Worm (Caenorhabditis elegans) whole organism, mixed stage, embryonic: ENCODE data around the gene dct-14.

ENCODE experiments used
- M03D4.4 ChIP-seq: sonication (generic microtip); optimal IDR thresholded peaks from 2 replicates; lab custom pipeline; 2017; ENCODE audit warnings: mild to moderate bottlenecking, missing genetic modification characterization, missing compliant biosample characterization
- ceh-43 ChIP-seq: fragments of 200-800 bp; sonication (Bioruptor generic); optimal IDR thresholded peaks from 2 replicates; lab custom pipeline; 2018; ENCODE audit warnings: mild to moderate bottlenecking, missing genetic modification characterization, moderate library complexity, missing compliant biosample characterization
- ces-1 ChIP-seq: fragments of 150-350 bp; optimal IDR thresholded peaks from 2 replicates; lab custom pipeline; 2014; ENCODE audit warnings: missing biosample characterization, missing genetic modification reagents, missing genetic modification characterization
- cnd-1 ChIP-seq: fragments of 200-800 bp; sonication (Bioruptor generic); optimal IDR thresholded peaks from 2 replicates; lab custom pipeline; 2018; ENCODE audit warnings: mild to moderate bottlenecking, missing genetic modification characterization, missing compliant biosample characterization
- drap-1 ChIP-seq: fragments of 200-800 bp; sonication (Bioruptor generic); optimal IDR thresholded peaks from 3 replicates; lab custom pipeline; 2018; ENCODE audit warnings: mild to moderate bottlenecking, missing genetic modification characterization, missing compliant biosample characterization
- ham-2 ChIP-seq: fragments of 200-800 bp; sonication (Bioruptor generic); optimal IDR thresholded peaks from 2 replicates; lab custom pipeline; 2018; ENCODE audit warnings: mild to moderate bottlenecking, missing genetic modification characterization, missing compliant biosample characterization
- hlh-1 ChIP-seq: fragments of 150-350 bp; optimal IDR thresholded peaks from 2 replicates; lab custom pipeline; 2014; ENCODE audit warnings: missing biosample characterization, missing genetic modification reagents, missing genetic modification characterization
- lin-13 ChIP-seq: fragments of 150-350 bp; optimal IDR thresholded peaks from 2 replicates; lab custom pipeline; 2014; ENCODE audit warnings: missing biosample characterization, missing genetic modification characterization
- lin-32 ChIP-seq: fragments of 200-800 bp; sonication (Bioruptor generic); optimal IDR thresholded peaks from 2 replicates; lab custom pipeline; 2018; ENCODE audit warnings: mild to moderate bottlenecking, missing genetic modification characterization, missing compliant biosample characterization
- mab-5 ChIP-seq: fragments of 150-350 bp; optimal IDR thresholded peaks from 2 replicates; lab custom pipeline; 2014; ENCODE audit warnings: missing biosample characterization, missing genetic modification characterization
- mep-1 ChIP-seq: fragments of 150-350 bp; optimal IDR thresholded peaks from 2 replicates; lab custom pipeline; 2017; ENCODE audit warnings: missing biosample characterization, missing genetic modification reagents, missing genetic modification characterization, inconsistent platforms
- nhr-12 ChIP-seq: fragments of 150-350 bp; optimal IDR thresholded peaks from 2 replicates; lab custom pipeline; 2014; ENCODE audit warnings: missing biosample characterization, missing genetic modification characterization
- nhr-76 ChIP-seq: sonication (generic microtip); optimal IDR thresholded peaks from 2 replicates; lab custom pipeline; 2017; ENCODE audit warnings: missing biosample characterization, missing genetic modification characterization
- pha-4 ChIP-seq: fragments of 150-350 bp; optimal IDR thresholded peaks from 2 replicates; lab custom pipeline; 2018; ENCODE audit warnings: missing biosample characterization, missing genetic modification reagents, missing genetic modification characterization
- sem-2 ChIP-seq: fragments of 200-800 bp; sonication (Bioruptor generic); optimal IDR thresholded peaks from 2 replicates; lab custom pipeline; 2018; ENCODE audit warnings: mild to moderate bottlenecking, missing genetic modification characterization, missing compliant biosample characterization
- unc-120 ChIP-seq: sonication (generic microtip); optimal IDR thresholded peaks from 2 replicates; lab custom pipeline; 2017; ENCODE audit warnings: missing genetic modification characterization, missing compliant biosample characterization; ENCODE audit not compliant: poor library complexity, severe bottlenecking
- unc-62 ChIP-seq: fragments of 150-350 bp; optimal IDR thresholded peaks from 2 replicates; lab custom pipeline; 2014; ENCODE audit warnings: missing biosample characterization, missing genetic modification reagents, missing genetic modification characterization
- zip-8 ChIP-seq: fragments of 150-350 bp; optimal IDR thresholded peaks from 2 replicates; lab custom pipeline; 2014; ENCODE audit warnings: missing biosample characterization, missing genetic modification characterization

dct-14 gene

ce11 chrV:20453811-20454210 is 46.5 kb downstream of the dct-14 start, which contains the start of gene srd-70:
srd-70 (plus strand) TSS chrV:20454111.
- no peak for TF ChIP-seq sem-2 (GFP tag; lab: Kevin White, UChicago)
- no peak for TF ChIP-seq M03D4.4 (tag; lab: Kevin White, UChicago)
- no peak for TF ChIP-seq lin-13 (tag; lab: Kevin White, UChicago)

- TF ChIP-seq ces-1 (GFP tag; lab: Kevin White, UChicago) (no peak), sem-2 (GFP tag; lab: Kevin White, UChicago) (no peak), nhr-76 (tag; lab: Kevin White, UChicago) (no peak), lin-32 (GFP tag; lab: Kevin White, UChicago) (no peak), mab-5 (no peak), drap-1 (GFP tag; lab: Kevin White, UChicago) (no peak), mep-1 (tag; lab: Kevin White, UChicago) (no peak), cnd-1 (tag; lab: Kevin White, UChicago) (no peak), nhr-12 (tag; lab: Kevin White, UChicago) (no peak), pha-4 (tag; lab: Kevin White, UChicago) (no peak), zip-8 (tag; lab: Kevin White, UChicago) (no peak)
Observed at ce11 chrV:20453084-20453483, 47.2 kb downstream of the dct-14 start, which contains the start of gene F48F5.6. F48F5.6 (minus strand) TSS chrV:20453184.

- TF ChIP-seq hlh-1 (peak; percentile 96), mep-1 (tag; lab: Kevin White, UChicago) (no peak), ham-2 (GFP tag; lab: Kevin White, UChicago) (no peak), unc-62 (peak; percentile 11), unc-120 (tag; lab: Kevin White, UChicago) (peak; percentile 56), ceh-43 (GFP tag; lab: Kevin White, UChicago) (no peak)
Observed at ce11 chrV:20451793-20452192, 48.5 kb downstream of the dct-14 start.
